Worm (Caenorhabditis elegans) whole organism, L4 larva: ENCODE measurements around the gene tes-1.

ENCODE experiments used
- F10B5.3 ChIP-seq: sonication (generic microtip); optimal IDR thresholded peaks from 2 replicates; lab custom pipeline; 2016; ENCODE audit warnings: mild to moderate bottlenecking, missing genetic modification characterization, missing compliant biosample characterization
- arid-1 ChIP-seq: fragments of 200-800 bp; sonication (Bioruptor generic); conservative IDR thresholded peaks from 2 replicates; pipeline ENCODE4 v1.3.6; 2022; ENCODE audit warnings: missing genetic modification reagents, missing genetic modification characterization, missing compliant biosample characterization
- attf-4 ChIP-seq: sonication (generic microtip); optimal IDR thresholded peaks from 3 replicates; lab custom pipeline; 2017; ENCODE audit warnings: missing biosample characterization, missing genetic modification characterization
- nhr-77 ChIP-seq: fragments of 150-350 bp; optimal IDR thresholded peaks from 2 replicates; lab custom pipeline; 2014; ENCODE audit warnings: missing biosample characterization, missing genetic modification characterization
- skn-1 ChIP-seq: fragments of 150-350 bp; optimal IDR thresholded peaks from 2 replicates; lab custom pipeline; 2014; ENCODE audit warnings: missing biosample characterization, missing genetic modification characterization

DNA sequence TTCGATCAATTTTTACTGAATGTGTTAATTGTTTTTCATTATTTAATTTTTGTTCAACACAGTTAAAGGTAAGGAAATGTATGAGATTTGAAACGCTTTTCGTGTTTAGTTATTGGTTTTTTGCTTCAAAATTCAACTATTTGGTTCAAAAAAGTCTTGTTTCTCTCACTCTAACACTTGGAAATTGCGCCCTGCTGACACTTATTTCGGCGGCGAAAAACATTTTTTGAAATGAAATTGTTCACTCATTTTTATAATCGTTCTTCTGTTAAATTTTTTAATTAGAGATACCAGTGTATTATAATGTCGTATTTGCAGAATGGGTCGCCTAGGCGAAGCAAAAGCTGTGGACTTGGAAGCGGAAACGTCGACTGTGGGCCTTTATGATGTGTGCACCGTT is 26.9 kb upstream of the tes-1 start, which contains the start of gene rod-1:
- TF ChIP-seq F10B5.3 (no peak), attf-4 (tag; lab: Kevin White, UChicago) (no peak), nhr-77 (no peak), arid-1 (no peak), skn-1 (no peak)
